Fruit fly (Drosophila melanogaster): Measurements from ENCODE around the gene CG31551.
A peak's percentile ranks its signal among the peaks of the same experiment; 100 is the strongest.

The CG31551 gene

DNA sequence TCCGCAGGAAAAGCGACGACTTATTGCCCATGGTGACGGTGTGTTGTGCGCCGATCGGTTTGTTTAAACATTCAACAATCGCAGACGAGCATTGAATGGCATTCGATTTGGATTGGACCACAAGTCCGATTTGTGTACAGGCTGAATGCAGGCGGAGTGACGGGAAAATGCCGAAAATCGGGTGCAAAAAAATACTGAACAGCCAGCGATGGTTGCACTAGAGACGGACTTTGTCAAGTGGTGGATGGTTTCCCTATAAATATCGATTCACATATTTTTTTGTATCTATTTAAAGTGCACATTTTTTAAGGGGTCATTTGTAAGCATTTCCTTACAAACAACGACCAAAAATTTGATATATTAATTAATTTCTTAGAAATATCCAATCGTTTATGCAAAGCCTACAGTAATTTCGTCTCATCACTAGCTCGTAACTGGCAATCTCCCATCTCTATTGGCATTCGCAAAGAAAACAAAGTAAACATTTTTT lies 27.1 kb downstream of the CG31551 start, which contains the start of the genes elm and MED27:
Gene elm (minus strand): TSS at position 170 of the 490 bp plus-strand sequence.
Gene MED27 (plus strand): TSS at position 448 of the 490 bp plus-strand sequence.
- TF ChIP-seq Vsx2 (GFP tag; optimal IDR thresholded peaks at IDR 0.05; ENCODE audit: partially characterized antibody) (no peak), Jra (GFP tag; optimal IDR thresholded peaks at IDR 0.05) (peak; percentile 91), Rel (GFP tag; optimal IDR thresholded peaks at IDR 0.05) (no peak), Rel (tag; optimal IDR thresholded peaks at IDR 0.05) (peak; percentile 69), ey (GFP tag; optimal IDR thresholded peaks at IDR 0.05) (peak; percentile 94), pan (optimal IDR thresholded peaks at IDR 0.05) (no peak), Hr78 (GFP tag; optimal IDR thresholded peaks at IDR 0.05) (no peak), Mio (GFP tag; optimal IDR thresholded peaks at IDR 0.05) (peak; percentile 55), dl (GFP tag; optimal IDR thresholded peaks at IDR 0.05; ENCODE audit: insufficient read depth in 1 of 2, partially characterized antibody in 2 of 2) (no peak), woc (GFP tag; optimal IDR thresholded peaks at IDR 0.05) (peak; percentile 97), jim (GFP tag; optimal IDR thresholded peaks at IDR 0.05) (peak; percentile 3), br (GFP tag; optimal IDR thresholded peaks at IDR 0.05) (peak; percentile 93), GATAd (GFP tag; optimal IDR thresholded peaks at IDR 0.05) (peak; percentile 92), Hr83 (GFP tag; optimal IDR thresholded peaks at IDR 0.05; ENCODE audit: poor library complexity, severe bottlenecking) (peak; percentile 50), Dif (GFP tag; optimal IDR thresholded peaks at IDR 0.05; ENCODE audit: partially characterized antibody) (peak; percentile 5), brk (GFP tag; optimal IDR thresholded peaks at IDR 0.05) (no peak), rgr (GFP tag; optimal IDR thresholded peaks at IDR 0.05) (peak; percentile 94), N (GFP tag; optimal IDR thresholded peaks at IDR 0.05) (no peak), dsf (GFP tag; optimal IDR thresholded peaks at IDR 0.05; ENCODE audit: borderline replicate concordance) (peak; percentile 93), lola (GFP tag; optimal IDR thresholded peaks at IDR 0.05) (no peak), sage (GFP tag; optimal IDR thresholded peaks at IDR 0.05) (peak; percentile 88), dmrt93B (GFP tag; optimal IDR thresholded peaks at IDR 0.05) (peak; percentile 94), h (GFP tag; optimal IDR thresholded peaks at IDR 0.05) (peak; percentile 95), Sp1 (GFP tag; optimal IDR thresholded peaks at IDR 0.05) (peak; percentile 91), CG32264 (GFP tag; optimal IDR thresholded peaks at IDR 0.05) (peak; percentile 81), fru (GFP tag; optimal IDR thresholded peaks at IDR 0.05) (peak; percentile 93), Abd-B (GFP tag; optimal IDR thresholded peaks at IDR 0.05) (no peak), Dfd (GFP tag; optimal IDR thresholded peaks at IDR 0.05) (no peak), tai (GFP tag; optimal IDR thresholded peaks at IDR 0.05) (no peak), usp (GFP tag; optimal IDR thresholded peaks at IDR 0.05) (no peak), psq (GFP tag; optimal IDR thresholded peaks at IDR 0.05) (peak; percentile 87), CG9705 (GFP tag; optimal IDR thresholded peaks at IDR 0.05) (peak; percentile 87), Myc (optimal IDR thresholded peaks at IDR 0.05) (no peak), sv (GFP tag; optimal IDR thresholded peaks at IDR 0.05) (peak; percentile 91), foxo (GFP tag; optimal IDR thresholded peaks at IDR 0.05) (peak; percentile 41 to 96), Hnf4 (GFP tag; optimal IDR thresholded peaks at IDR 0.05) (peak; percentile 95), OdsH (GFP tag; optimal IDR thresholded peaks at IDR 0.05) (peak; percentile 90), CrebA (GFP tag; optimal IDR thresholded peaks at IDR 0.05; ENCODE audit: borderline replicate concordance) (no peak), HLH106 (tag; optimal IDR thresholded peaks at IDR 0.05) (peak; percentile 95)

DNA sequence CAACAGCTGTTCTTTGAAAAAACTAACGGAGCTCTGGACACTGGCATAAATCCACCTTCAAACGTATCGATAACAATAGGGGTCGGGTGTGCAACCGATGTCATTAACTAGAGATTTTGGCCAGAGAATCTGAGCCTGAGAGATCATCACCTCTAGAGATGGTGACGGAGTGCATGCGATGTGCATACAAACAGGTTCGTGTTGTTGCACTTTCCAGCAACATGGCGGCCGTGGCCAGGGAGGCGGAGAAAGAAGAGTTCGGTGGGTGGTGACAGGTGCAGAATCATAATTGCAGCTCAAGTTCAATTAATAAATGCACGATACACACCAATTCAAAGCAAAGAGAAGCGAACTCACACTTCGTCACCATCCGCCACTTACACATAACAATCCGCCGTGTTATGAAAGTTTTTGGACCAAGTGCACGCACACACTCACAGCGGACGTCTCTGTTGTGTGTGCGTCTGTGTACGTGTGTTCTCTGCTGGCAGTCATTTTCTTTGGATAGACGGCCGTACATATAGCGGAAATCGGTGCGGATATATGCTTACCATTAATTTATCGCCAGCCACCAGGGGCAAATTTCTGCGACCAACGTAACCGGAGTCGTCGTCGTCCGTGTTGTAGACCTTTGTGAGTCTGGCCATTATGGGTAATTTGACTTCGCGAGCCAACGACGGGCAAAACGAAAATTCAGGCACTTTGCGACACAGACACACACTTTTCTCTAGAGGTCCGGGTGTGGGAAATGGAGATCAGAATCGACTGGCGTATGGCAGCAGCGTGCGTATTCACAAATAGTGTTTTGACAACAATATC lies 31.5 kb downstream of the CG31551 start:
- TF ChIP-seq Hr83 (GFP tag; optimal IDR thresholded peaks at IDR 0.05; ENCODE audit: poor library complexity, severe bottlenecking) (peak; percentile 36), brk (GFP tag; optimal IDR thresholded peaks at IDR 0.05) (no peak), tai (GFP tag; optimal IDR thresholded peaks at IDR 0.05) (no peak), h (GFP tag; optimal IDR thresholded peaks at IDR 0.05) (peak; percentile 39), CG32264 (GFP tag; optimal IDR thresholded peaks at IDR 0.05) (no peak), Rel (GFP tag; optimal IDR thresholded peaks at IDR 0.05) (no peak), Rel (tag; optimal IDR thresholded peaks at IDR 0.05) (no peak), Myc (optimal IDR thresholded peaks at IDR 0.05) (no peak), woc (GFP tag; optimal IDR thresholded peaks at IDR 0.05) (no peak), ey (GFP tag; optimal IDR thresholded peaks at IDR 0.05) (no peak), foxo (GFP tag; optimal IDR thresholded peaks at IDR 0.05) (peak in 1 of 2 experiments; percentile 20), OdsH (GFP tag; optimal IDR thresholded peaks at IDR 0.05) (peak; percentile 5), Hr78 (GFP tag; optimal IDR thresholded peaks at IDR 0.05) (no peak), Dif (GFP tag; optimal IDR thresholded peaks at IDR 0.05; ENCODE audit: partially characterized antibody) (no peak), lola (GFP tag; optimal IDR thresholded peaks at IDR 0.05) (no peak), fru (GFP tag; optimal IDR thresholded peaks at IDR 0.05) (peak; percentile 29), usp (GFP tag; optimal IDR thresholded peaks at IDR 0.05) (no peak), CrebA (GFP tag; optimal IDR thresholded peaks at IDR 0.05; ENCODE audit: borderline replicate concordance) (no peak), dl (GFP tag; optimal IDR thresholded peaks at IDR 0.05; ENCODE audit: insufficient read depth in 1 of 2, partially characterized antibody in 2 of 2) (no peak), Hnf4 (GFP tag; optimal IDR thresholded peaks at IDR 0.05) (peak; percentile 15), rgr (GFP tag; optimal IDR thresholded peaks at IDR 0.05) (peak; percentile 2), psq (GFP tag; optimal IDR thresholded peaks at IDR 0.05) (peak; percentile 3), jim (GFP tag; optimal IDR thresholded peaks at IDR 0.05) (no peak), CG9705 (GFP tag; optimal IDR thresholded peaks at IDR 0.05) (no peak), Mio (GFP tag; optimal IDR thresholded peaks at IDR 0.05) (no peak), Abd-B (GFP tag; optimal IDR thresholded peaks at IDR 0.05) (no peak)
